Worm (Caenorhabditis elegans) whole organism, L4/young adult: ENCODE data around the gene W10G6.1.

ENCODE experiments used
- W03F9.2 ChIP-seq: fragments of 150-350 bp; optimal IDR thresholded peaks from 2 replicates; lab custom pipeline; 2014; ENCODE audit warnings: missing biosample characterization, missing genetic modification characterization
- dao-5 ChIP-seq: sonication (generic microtip); optimal IDR thresholded peaks from 2 replicates; lab custom pipeline; 2016; ENCODE audit warnings: missing genotype, missing genetic modification characterization, moderate library complexity, missing compliant biosample characterization
- him-1 ChIP-seq: sonication (generic microtip); optimal IDR thresholded peaks from 2 replicates; lab custom pipeline; 2016; ENCODE audit warnings: missing genotype, missing genetic modification reagents, missing genetic modification characterization, missing compliant biosample characterization

DNA sequence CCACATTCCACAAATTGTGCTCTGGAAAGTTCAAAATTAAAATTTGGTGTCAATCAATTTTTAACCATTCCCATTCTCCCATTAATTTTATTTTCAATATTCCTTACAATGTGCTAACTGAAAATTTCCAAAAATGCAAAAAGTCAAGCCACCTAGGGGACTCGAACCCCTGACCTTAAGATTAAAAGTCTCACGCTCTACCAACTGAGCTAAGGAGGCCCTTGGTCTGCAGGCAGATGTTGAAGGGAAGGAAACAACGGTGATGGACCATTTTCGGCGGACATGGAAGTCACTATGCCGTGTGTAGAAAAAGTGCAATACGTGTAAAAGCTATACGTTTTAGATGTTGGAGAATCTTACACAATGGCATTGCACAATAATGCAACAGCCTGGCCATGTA is 27.2 kb upstream of the W10G6.1 start:
- TF ChIP-seq dao-5 = no peak
- TF ChIP-seq W03F9.2 (tag; lab: Kevin White, UChicago) = no peak
- no peak for TF ChIP-seq him-1 (tag; lab: Kevin White, UChicago)
